Worm (Caenorhabditis elegans): ENCODE results near the gene srg-27.

DNA sequence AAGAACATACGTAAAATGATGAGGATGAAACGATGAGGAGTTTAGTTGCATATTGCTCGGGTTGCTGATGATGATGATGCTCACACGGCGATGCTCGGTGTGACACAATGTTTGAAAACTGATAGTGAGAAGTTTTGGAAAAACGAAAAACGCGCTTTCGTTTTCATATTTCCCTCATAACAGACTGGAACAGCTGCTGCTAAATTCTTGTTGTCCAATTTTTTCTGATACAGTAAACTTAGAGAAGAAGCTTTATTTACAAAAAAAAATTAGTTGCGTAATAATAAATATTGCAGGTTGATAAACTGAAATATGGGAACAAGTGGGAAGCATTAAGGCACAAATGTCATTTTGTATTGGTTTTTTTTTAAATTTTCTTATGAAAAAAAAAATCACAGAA is 15.0 kb upstream of the srg-27 start, which contains the start of gene ceh-33:
- TF ChIP-seq him-1 (tag; optimal IDR thresholded peaks at IDR 0.05) (no peak), W03F9.2 (tag; optimal IDR thresholded peaks at IDR 0.05) (no peak), dao-5 (tag; optimal IDR thresholded peaks at IDR 0.05) (no peak)
